Fruit fly (Drosophila melanogaster) S2 (cell line): ENCODE data around the gene Zip89B.

Experiments used
- CG8478 ChIP-seq: fragments of >200 bp; optimal IDR thresholded peaks from 2 replicates; lab custom pipeline; 2018
- CTCF ChIP-seq, 2 experiments: fragments of >200 bp; optimal IDR thresholded peaks; 2 replicates each; lab custom pipeline; 2018

Zip89B gene

DNA sequence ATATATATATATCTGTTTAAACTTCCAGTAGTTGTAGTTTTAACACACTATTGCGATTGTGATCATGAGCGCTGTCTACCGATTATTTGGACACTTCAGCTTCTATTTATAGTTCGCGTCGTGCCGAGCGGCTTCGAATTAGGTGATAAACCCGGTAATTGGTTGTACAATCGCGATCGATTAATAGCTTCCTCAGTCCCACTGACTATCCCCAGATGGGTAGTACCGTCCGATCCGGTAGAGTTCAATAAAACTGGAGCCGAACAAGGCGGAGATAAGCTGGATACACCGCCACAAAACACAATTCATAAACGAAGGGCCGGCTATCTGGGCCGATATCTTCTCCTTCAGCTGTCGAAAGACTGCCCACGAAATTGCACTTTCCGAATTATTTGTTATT is 32.3 kb downstream of the Zip89B start:
- TF ChIP-seq CTCF (optimal IDR thresholded peaks at IDR 0.05; lab: Kevin White, UChicago) (no peak), CG8478 (lab: Kevin White, UChicago) (no peak)

DNA sequence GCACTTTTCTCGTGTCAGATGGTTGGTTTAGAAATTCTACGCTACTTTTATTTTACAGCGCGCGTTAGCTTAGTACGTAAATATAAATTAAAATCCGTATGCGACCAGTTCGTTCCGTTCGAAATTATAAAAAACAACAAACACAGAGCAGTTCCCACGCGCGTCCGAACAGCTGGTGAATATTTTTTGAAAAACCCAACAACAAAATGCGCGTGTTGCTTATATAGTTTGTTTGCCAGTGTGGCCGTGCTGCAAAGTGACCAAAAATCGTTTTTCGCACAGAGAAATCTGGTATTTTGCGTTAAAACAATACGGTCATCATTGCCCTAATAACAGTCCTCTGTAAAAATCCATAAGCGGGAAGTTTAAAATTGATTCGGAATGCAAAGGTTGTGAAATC is 32.8 kb downstream of the Zip89B start:
- peak in 1 of 2 experiments; percentile 8 for TF ChIP-seq CTCF (optimal IDR thresholded peaks at IDR 0.05; lab: Kevin White, UChicago)
- TF ChIP-seq CG8478 (lab: Kevin White, UChicago), result no peak

dm6 chr3R:16339475-16339874 is 33.9 kb downstream of the Zip89B start, which contains the start of gene Sulf1:
Sulf1 (minus strand) TSS chr3R:16339575.
- TF ChIP-seq CG8478 (lab: Kevin White, UChicago) (no peak), CTCF (optimal IDR thresholded peaks at IDR 0.05; lab: Kevin White, UChicago) (no peak)

DNA sequence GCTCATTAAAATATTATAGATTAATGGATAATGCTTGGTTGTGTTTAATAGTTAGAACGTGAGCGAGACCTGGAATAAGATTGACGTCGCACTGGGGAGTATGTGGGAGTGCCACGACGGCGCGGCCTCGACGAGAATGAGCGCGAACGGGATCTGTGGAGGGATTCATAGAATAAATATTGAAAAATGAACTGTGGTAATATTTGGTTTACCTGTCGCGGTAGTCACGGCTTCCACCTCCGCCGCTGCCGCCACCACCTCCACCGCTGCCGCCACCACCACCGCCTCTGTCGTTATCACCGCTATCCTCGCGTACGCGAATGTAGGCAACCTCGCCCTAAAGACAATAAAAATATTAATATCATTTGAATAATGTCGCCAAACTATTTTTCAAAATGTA is 35.1 kb downstream of the Zip89B start:
- TF ChIP-seq CG8478 (lab: Kevin White, UChicago), result no peak
- no peak for TF ChIP-seq CTCF (optimal IDR thresholded peaks at IDR 0.05; lab: Kevin White, UChicago)

DNA sequence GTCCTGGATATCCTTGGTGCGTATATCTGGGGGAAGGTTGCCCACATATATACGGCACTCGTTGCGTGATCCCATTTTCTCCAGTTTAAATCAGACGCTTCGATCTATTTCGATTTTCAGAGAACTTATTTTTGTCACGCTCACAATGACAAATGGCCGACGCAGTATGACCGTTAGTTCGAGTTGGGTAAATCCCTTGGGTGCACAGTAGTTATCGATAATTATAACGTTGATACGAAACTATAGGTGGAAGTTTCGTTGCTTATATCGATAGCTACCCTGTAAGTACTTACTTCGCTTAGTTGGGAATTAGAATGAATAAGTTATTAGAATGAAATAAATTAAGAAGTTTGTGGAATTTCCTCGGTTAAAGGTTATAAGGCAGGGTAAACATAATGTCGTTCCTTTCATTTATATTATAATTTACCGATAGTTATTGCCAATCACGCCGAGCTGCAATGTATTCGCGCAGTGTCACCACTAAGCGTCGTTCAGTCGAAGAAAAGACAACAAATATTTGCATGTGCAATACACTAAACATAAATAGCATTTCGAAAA is 36.3 kb downstream of the Zip89B start, which contains the start of the genes SF2 and pad:
Gene SF2, minus strand, starts transcription at position 172 of the 558 bp plus-strand sequence.
Gene pad, plus strand, starts transcription at position 502 of the 558 bp plus-strand sequence.
- TF ChIP-seq CTCF (optimal IDR thresholded peaks at IDR 0.05; lab: Kevin White, UChicago), result no peak
- TF ChIP-seq CG8478 (lab: Kevin White, UChicago), result no peak

- TF ChIP-seq CTCF (optimal IDR thresholded peaks at IDR 0.05; lab: Kevin White, UChicago) (no peak), CG8478 (lab: Kevin White, UChicago) (no peak)
Observed at dm6 chr3R:16347626-16348264, 42.2 kb downstream of the Zip89B start.

DNA sequence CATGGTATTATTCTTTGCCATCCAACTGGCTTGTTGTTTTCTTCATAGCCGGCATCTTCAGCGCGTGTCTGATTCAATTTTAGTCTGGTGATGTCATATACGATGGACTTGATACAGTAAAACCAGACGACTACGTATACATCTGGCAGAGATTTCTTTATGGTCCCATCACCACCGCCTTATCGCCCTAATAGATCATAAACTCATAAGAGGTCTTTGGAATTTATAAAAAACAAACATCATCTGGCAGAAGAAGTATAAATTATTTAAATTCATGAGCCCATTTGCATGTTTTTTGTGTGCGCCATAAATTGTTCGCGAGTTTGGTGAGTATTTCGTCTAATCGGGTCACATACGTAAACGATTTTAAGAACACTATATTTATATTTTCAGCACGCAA is 42.7 kb downstream of the Zip89B start:
- TF ChIP-seq CG8478 (lab: Kevin White, UChicago) (no peak), CTCF (optimal IDR thresholded peaks at IDR 0.05; lab: Kevin White, UChicago) (no peak)

DNA sequence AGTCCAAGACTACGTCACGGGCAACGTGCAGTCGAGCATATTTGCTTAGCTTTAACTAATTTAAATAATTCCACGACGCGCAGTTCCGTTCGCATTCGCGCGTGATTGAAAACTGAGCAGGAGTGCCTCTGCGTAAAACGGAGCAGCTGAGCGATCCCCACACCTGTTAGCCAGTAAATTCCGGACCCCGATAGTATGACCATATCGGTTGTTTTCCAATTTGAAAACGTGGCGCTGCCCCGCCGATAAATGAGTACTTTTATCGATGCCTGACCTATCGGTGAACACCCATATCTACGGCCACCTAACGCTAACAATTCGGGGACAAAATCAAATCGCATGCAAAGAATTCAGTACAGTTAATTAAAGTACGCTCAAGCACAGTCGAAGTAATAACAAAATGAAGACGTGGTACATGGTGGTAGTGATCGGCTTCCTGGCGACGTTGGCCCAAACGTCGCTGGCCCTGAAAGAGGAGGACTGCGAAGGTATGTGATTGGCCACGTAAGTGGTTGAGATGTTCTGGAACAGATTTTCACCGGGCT is 43.6 kb downstream of the Zip89B start, which contains the start of the genes CG14879 and Manf:
Gene CG14879, minus strand, starts transcription at position 116 of the 545 bp plus-strand sequence.
Gene Manf, plus strand, starts transcription at position 294 of the 545 bp plus-strand sequence.
- peak; percentile 24 to 38 for TF ChIP-seq CTCF (optimal IDR thresholded peaks at IDR 0.05; lab: Kevin White, UChicago)
- TF ChIP-seq CG8478 (lab: Kevin White, UChicago), result no peak

DNA sequence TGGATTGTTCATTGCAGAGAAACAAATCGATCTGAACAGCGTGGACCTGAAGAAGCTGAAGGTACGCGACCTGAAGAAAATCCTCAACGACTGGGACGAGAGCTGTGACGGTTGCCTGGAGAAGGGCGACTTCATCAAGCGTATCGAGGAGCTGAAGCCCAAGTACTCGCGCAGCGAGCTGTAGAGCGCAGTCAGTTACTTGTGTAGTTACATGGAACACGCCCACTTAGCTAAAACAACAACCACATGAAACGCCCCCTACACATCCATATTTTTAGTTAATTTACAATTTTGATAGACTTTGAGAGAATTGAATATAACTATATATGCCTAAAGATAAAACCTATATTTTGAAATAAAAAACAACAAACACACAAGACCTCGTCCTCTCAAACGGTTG is 44.8 kb downstream of the Zip89B start:
- no peak for TF ChIP-seq CG8478 (lab: Kevin White, UChicago)
- peak; percentile 25 to 57 for TF ChIP-seq CTCF (optimal IDR thresholded peaks at IDR 0.05; lab: Kevin White, UChicago)

- peak; percentile 83 to 87 for TF ChIP-seq CTCF (optimal IDR thresholded peaks at IDR 0.05; lab: Kevin White, UChicago)
- TF ChIP-seq CG8478 (lab: Kevin White, UChicago), result no peak
Observed at dm6 chr3R:16351044-16351443, 45.5 kb downstream of the Zip89B start.

dm6 chr3R:16352039-16352438 is 46.5 kb downstream of the Zip89B start:
- no peak for TF ChIP-seq CG8478 (lab: Kevin White, UChicago)
- no peak for TF ChIP-seq CTCF (optimal IDR thresholded peaks at IDR 0.05; lab: Kevin White, UChicago)

- no peak for TF ChIP-seq CTCF (optimal IDR thresholded peaks at IDR 0.05; lab: Kevin White, UChicago)
Observed at dm6 chr3R:16353195-16353594, 47.6 kb downstream of the Zip89B start.

- TF ChIP-seq CG8478 (lab: Kevin White, UChicago) (no peak), CTCF (optimal IDR thresholded peaks at IDR 0.05; lab: Kevin White, UChicago) (no peak)
Observed at dm6 chr3R:16353671-16354070, 48.1 kb downstream of the Zip89B start.

dm6 chr3R:16355393-16355943 is 49.9 kb downstream of the Zip89B start:
- TF ChIP-seq CTCF (optimal IDR thresholded peaks at IDR 0.05; lab: Kevin White, UChicago) (no peak), CG8478 (lab: Kevin White, UChicago) (no peak)
